Fruit fly (Drosophila melanogaster) whole organism: ENCODE measurements around the gene CG34011.

Experiments
- Dll ChIP-seq: fragments of >200 bp; optimal IDR thresholded peaks from 2 replicates; lab custom pipeline; 2017
- EcR ChIP-seq, 2 experiments: fragments of >200 bp; optimal IDR thresholded peaks; 2 replicates each; lab custom pipeline; 2017; ENCODE audit warnings: missing biosample characterization in 2 of 2, missing genetic modification characterization in 2 of 2, missing genetic modification reagents in 2 of 2
- pan ChIP-seq: fragments of >200 bp; optimal IDR thresholded peaks from 2 replicates; lab custom pipeline; 2017
- psq ChIP-seq: fragments of >200 bp; optimal IDR thresholded peaks from 2 replicates; lab custom pipeline; 2017

DNA sequence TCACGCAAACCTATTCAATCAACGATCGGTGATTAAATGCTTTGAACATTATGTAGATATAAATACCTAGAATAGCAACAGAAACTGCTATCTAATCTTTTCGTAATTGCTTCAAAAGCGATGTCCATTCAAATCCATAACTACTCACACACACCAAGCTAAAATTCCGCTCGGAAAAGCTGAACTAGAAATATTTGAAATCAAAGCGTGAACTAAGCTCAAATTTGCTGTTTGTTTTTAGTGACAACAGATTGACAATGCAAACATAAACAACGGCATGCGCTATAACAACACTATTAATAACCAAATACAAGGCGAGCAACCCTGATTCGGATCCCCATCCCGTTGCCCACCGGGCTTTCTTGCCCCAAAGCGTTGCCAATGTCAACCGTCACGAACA is 10.4 kb upstream of the CG34011 start, which contains the start of gene CG7236:
- TF ChIP-seq Dll (lab: Kevin White, UChicago) (no peak), EcR (GFP tag; optimal IDR thresholded peaks at IDR 0.05; lab: Kevin White, UChicago) (no peak), pan (lab: Kevin White, UChicago) (no peak), psq (lab: Kevin White, UChicago) (no peak)
